In genomic region chrX:19683040-19683875, dm6 we compare ENCODE assay signal across 1 fruit fly cellular context.
TF ChIP-seq lines count a peak whose summit lies in the region.

dome (minus strand) TSS chrX:19683518.
Ubqn (plus strand) TSS chrX:19683808.

TF ChIP-seq in whole organism, embryonic, 481 proteins besides CTCF, POLR2A, EP300 and RAD21 (continued from another document):
- TF ChIP-seq CG17361 (GFP tag; IDR thresholded peaks at IDR 0.05; lab: Robert Waterston, UW) (peak; percentile 67; the same call in 2 of the 3 replicates), Mad (GFP tag; optimal IDR thresholded peaks at IDR 0.05; lab: Kevin White, UChicago) (no peak), Hand (GFP tag; optimal IDR thresholded peaks at IDR 0.05; lab: Kevin White, UChicago) (peak; percentile 30), CG10267 (tag; optimal IDR thresholded peaks at IDR 0.05; lab: Kevin White, UChicago) (peak; percentile 58), CG4424 (GFP tag; optimal IDR thresholded peaks at IDR 0.05; lab: Kevin White, UChicago) (peak; percentile 24), jumu (GFP tag; optimal IDR thresholded peaks at IDR 0.05; lab: Kevin White, UChicago) (peak; percentile 55), CG8281 (tag; optimal IDR thresholded peaks at IDR 0.05; lab: Kevin White, UChicago) (no peak), CG34376 (GFP tag; optimal IDR thresholded peaks at IDR 0.05; lab: Kevin White, UChicago) (peak; percentile 84), Spps (tag; optimal IDR thresholded peaks at IDR 0.05; lab: Kevin White, UChicago) (no peak), CG18599 (GFP tag; optimal IDR thresholded peaks at IDR 0.05; lab: Kevin White, UChicago) (peak; percentile 35), CG3163 (GFP tag; optimal IDR thresholded peaks at IDR 0.05; lab: Kevin White, UChicago) (peak; percentile 60), ato (GFP tag; IDR thresholded peaks at IDR 0.05; lab: Robert Waterston, UW; ENCODE audit: partially characterized antibody) (peak; percentile 82), CG12391 (tag; optimal IDR thresholded peaks at IDR 0.05; lab: Kevin White, UChicago) (peak; percentile 6), CG7963 (GFP tag; IDR thresholded peaks at IDR 0.05; lab: Robert Waterston, UW; ENCODE audit: partially characterized antibody) (peak; percentile 85), nmo (GFP tag; optimal IDR thresholded peaks at IDR 0.05; lab: Kevin White, UChicago) (peak; percentile 74), al (GFP tag; IDR thresholded peaks at IDR 0.05; lab: Robert Waterston, UW) (no peak), CG15479 (GFP tag; optimal IDR thresholded peaks at IDR 0.05; lab: Kevin White, UChicago) (no peak), CG2116 (GFP tag; optimal IDR thresholded peaks at IDR 0.05; lab: Kevin White, UChicago) (peak; percentile 93), lbe (GFP tag; optimal IDR thresholded peaks at IDR 0.05; lab: Kevin White, UChicago) (peak; percentile 20), kay (GFP tag; optimal IDR thresholded peaks at IDR 0.05; lab: Kevin White, UChicago) (peak; percentile 71), Neu2 (GFP tag; optimal IDR thresholded peaks at IDR 0.05; lab: Kevin White, UChicago; ENCODE audit: borderline replicate concordance) (peak; percentile 82), Sry-β (GFP tag; optimal IDR thresholded peaks at IDR 0.05; lab: Kevin White, UChicago) (peak; percentile 58), sug (tag; optimal IDR thresholded peaks at IDR 0.05; lab: Kevin White, UChicago) (peak; percentile 74), unpg (GFP tag; optimal IDR thresholded peaks at IDR 0.05; lab: Kevin White, UChicago) (peak; percentile 7), lilli (GFP tag; optimal IDR thresholded peaks at IDR 0.05; lab: Kevin White, UChicago) (peak; percentile 31), CHES-1-like (GFP tag; optimal IDR thresholded peaks at IDR 0.05; lab: Kevin White, UChicago) (peak; percentile 56), CG16813 (GFP tag; IDR thresholded peaks at IDR 0.05; lab: Robert Waterston, UW; ENCODE audit: partially characterized antibody) (peak; percentile 95), Dref (GFP tag; IDR thresholded peaks at IDR 0.05; lab: Robert Waterston, UW) (peak; percentile 86), tna (GFP tag; IDR thresholded peaks at IDR 0.05; lab: Robert Waterston, UW; ENCODE audit: partially characterized antibody) (peak; percentile 88; the same call in 1 of the 2 replicates), lola (GFP tag; optimal IDR thresholded peaks at IDR 0.05; lab: Kevin White, UChicago) (no peak), knrl (GFP tag; IDR thresholded peaks at IDR 0.05; lab: Robert Waterston, UW; ENCODE audit: partially characterized antibody) (peak; percentile 93), CG32532 (GFP tag; IDR thresholded peaks at IDR 0.05; lab: Robert Waterston, UW) (peak; percentile 60; the same call in 1 of the 2 replicates), Atf3 (GFP tag; optimal IDR thresholded peaks at IDR 0.05; lab: Kevin White, UChicago) (no peak), Xrp1 (GFP tag; IDR thresholded peaks at IDR 0.05; lab: Robert Waterston, UW) (no peak), Opbp (GFP tag; IDR thresholded peaks at IDR 0.05; lab: Robert Waterston, UW; ENCODE audit: partially characterized antibody) (peak; percentile 79; the same call in 2 of the 3 replicates)
